Comparison of ENCODE assay signal across 4 worm cellular contexts in the genomic region with DNA sequence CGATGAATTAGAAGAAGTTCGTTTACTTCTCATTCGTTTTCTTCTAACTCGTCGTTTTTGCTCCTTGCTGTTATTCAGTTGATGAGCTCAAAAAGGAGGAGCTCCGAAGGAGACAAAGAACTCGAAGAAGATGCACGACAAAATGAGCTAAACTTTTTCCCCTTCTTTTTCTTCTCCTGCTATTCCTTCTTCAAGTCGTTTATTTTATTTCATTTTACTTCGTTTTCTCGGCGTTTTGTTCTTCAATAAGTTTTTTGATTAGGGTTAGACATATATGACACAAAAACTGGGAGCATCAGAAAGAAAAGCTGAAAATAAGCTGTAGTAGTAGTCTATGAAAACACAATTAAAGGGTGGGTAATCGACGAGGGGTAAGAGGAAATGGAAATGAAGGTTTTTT.
TF ChIP-seq lines count a peak whose summit lies in the region.

No protein-coding gene starts in this region.

TF ChIP-seq in whole organism, L1 larva, 84 proteins besides CTCF, POLR2A, EP300 and RAD21:
- TF ChIP-seq nhr-20 (tag; optimal IDR thresholded peaks at IDR 0.05; lab: Kevin White, UChicago) (no peak), lin-14 (GFP tag; optimal IDR thresholded peaks at IDR 0.05; lab: Kevin White, UChicago) (peak; percentile 2)

TF ChIP-seq in whole organism, L4 larva, 104 proteins besides CTCF, POLR2A, EP300 and RAD21:
- TF ChIP-seq unc-62 (GFP tag; optimal IDR thresholded peaks at IDR 0.05 in 1 of 2; lab: Kevin White, UChicago): no peak
- TF ChIP-seq unc-62 (tag; optimal IDR thresholded peaks at IDR 0.05; lab: Kevin White, UChicago): no peak
- TF ChIP-seq fkh-10 (GFP tag; optimal IDR thresholded peaks at IDR 0.05; lab: Kevin White, UChicago): peak; percentile 67
TF ChIP-seq in whole organism, L4 larva: peak in this region for 1.

TF ChIP-seq in whole organism, late embryonic, 69 proteins besides CTCF, POLR2A, EP300 and RAD21:
- TF ChIP-seq elt-4 (tag; optimal IDR thresholded peaks at IDR 0.05; lab: Kevin White, UChicago) (no peak), unc-42 (tag; optimal IDR thresholded peaks at IDR 0.05; lab: Kevin White, UChicago) (peak; percentile 46), syd-9 (tag; optimal IDR thresholded peaks at IDR 0.05; lab: Kevin White, UChicago) (no peak), lin-11 (tag; optimal IDR thresholded peaks at IDR 0.05; lab: Kevin White, UChicago) (no peak), ama-1 (optimal IDR thresholded peaks at IDR 0.05; lab: Kevin White, UChicago) (no peak)

TF ChIP-seq in whole organism, mixed stage, embryonic, 35 proteins besides CTCF, POLR2A, EP300 and RAD21:
- no peak for TF ChIP-seq tbx-8 (GFP tag; optimal IDR thresholded peaks at IDR 0.05; lab: Kevin White, UChicago)
- peak; percentile 64 for TF ChIP-seq ces-1 (GFP tag; optimal IDR thresholded peaks at IDR 0.05; lab: Kevin White, UChicago)
